Fruit fly (Drosophila melanogaster): ENCODE data around the gene CG15739.

- TF ChIP-seq Clk (GFP tag; optimal IDR thresholded peaks at IDR 0.05) (no peak), CG14711 (tag; optimal IDR thresholded peaks at IDR 0.05) (no peak), CG7045 (GFP tag; optimal IDR thresholded peaks at IDR 0.05) (no peak), CG12768 (GFP tag; optimal IDR thresholded peaks at IDR 0.05) (no peak), kay (GFP tag; ENCODE audit: borderline replicate concordance) (no peak), Hr96 (GFP tag; optimal IDR thresholded peaks at IDR 0.05) (no peak), CG33017 (tag; optimal IDR thresholded peaks at IDR 0.05) (no peak), CG7101 (tag; optimal IDR thresholded peaks at IDR 0.05) (no peak), pad (GFP tag; optimal IDR thresholded peaks at IDR 0.05) (no peak), tj (GFP tag; optimal IDR thresholded peaks at IDR 0.05) (no peak), CG1620 (GFP tag; optimal IDR thresholded peaks at IDR 0.05) (no peak), CG11617 (GFP tag; optimal IDR thresholded peaks at IDR 0.05) (no peak)
Observed at dm6 chrX:11895141-11895540, 22.0 kb downstream of the CG15739 start.

Measured in whole organism, adult.